Fruit fly (Drosophila melanogaster) Kc167 (cell line): ENCODE measurements around the gene InR.

Experiments used
- h ChIP-seq: fragments of >200 bp; optimal IDR thresholded peaks from 3 replicates; lab custom pipeline; 2018; ENCODE audit warnings: missing external identifiers
- ttk ChIP-seq: sonication (Bioruptor generic); optimal IDR thresholded peaks from 2 replicates; lab custom pipeline; 2017; ENCODE audit warnings: missing external identifiers

dm6 chr3R:21649053-21649821 lies 30.1 kb upstream of the InR start:
- no peak for TF ChIP-seq ttk
- TF ChIP-seq h (lab: Kevin White, UChicago): no peak
